Fruit fly (Drosophila melanogaster) S2 (cell line): ENCODE data around the gene mthl2.

Source experiments
- CG8478 ChIP-seq: fragments of >200 bp; optimal IDR thresholded peaks from 2 replicates; lab custom pipeline; 2018
- CTCF ChIP-seq, 2 experiments: fragments of >200 bp; optimal IDR thresholded peaks; 2 replicates each; lab custom pipeline; 2018

dm6 chr3L:5621908-5622307 lies 17.3 kb downstream of the mthl2 start:
- TF ChIP-seq CG8478 (lab: Kevin White, UChicago) (no peak), CTCF (optimal IDR thresholded peaks at IDR 0.05; lab: Kevin White, UChicago) (no peak)
